Comparison of ENCODE assay signal across 1 fruit fly cellular context in genomic region chrX:11379139-11379538, dm6.
TF ChIP-seq lines count a peak whose summit lies in the region.

No protein-coding gene starts in this region.

TF ChIP-seq in whole organism, embryonic, 481 proteins besides CTCF, POLR2A, EP300 and RAD21 (continued from another document):
- TF ChIP-seq bigmax (GFP tag; optimal IDR thresholded peaks at IDR 0.05; lab: Kevin White, UChicago) (no peak), CG34422 (GFP tag; IDR thresholded peaks at IDR 0.05; lab: Robert Waterston, UW) (0 out of 3 replicates have a peak, but pooled peaks have one; percentile 42), bcd (GFP tag; optimal IDR thresholded peaks at IDR 0.05; lab: Kevin White, UChicago) (no peak), HmgZ (tag; optimal IDR thresholded peaks at IDR 0.05; lab: Kevin White, UChicago) (peak; percentile 35), stwl (tag; optimal IDR thresholded peaks at IDR 0.05; lab: Kevin White, UChicago) (no peak), nerfin-2 (GFP tag; IDR thresholded peaks at IDR 0.05; lab: Robert Waterston, UW; ENCODE audit: partially characterized antibody) (no peak), peb (GFP tag; IDR thresholded peaks at IDR 0.05; lab: Robert Waterston, UW) (peak; percentile 19; the same call in 1 of the 2 replicates), Neu2 (GFP tag; optimal IDR thresholded peaks at IDR 0.05; lab: Kevin White, UChicago; ENCODE audit: borderline replicate concordance) (no peak), CG8765 (GFP tag; IDR thresholded peaks at IDR 0.05; lab: Robert Waterston, UW) (no peak), phol (tag; optimal IDR thresholded peaks at IDR 0.05; lab: Kevin White, UChicago) (peak; percentile 24), so (GFP tag; IDR thresholded peaks at IDR 0.05; lab: Robert Waterston, UW) (peak; percentile 23; the same call in 1 of the 3 replicates), CG32772 (GFP tag; IDR thresholded peaks at IDR 0.05; lab: Robert Waterston, UW) (peak; percentile 39; the same call in 1 of the 2 replicates), CG16779 (GFP tag; IDR thresholded peaks at IDR 0.05; lab: Robert Waterston, UW) (no peak), CG12071 (GFP tag; optimal IDR thresholded peaks at IDR 0.05; lab: Kevin White, UChicago) (peak; percentile 39), CG43689 (GFP tag; IDR thresholded peaks at IDR 0.05; lab: Robert Waterston, UW) (no peak), CG12769 (tag; optimal IDR thresholded peaks at IDR 0.05; lab: Kevin White, UChicago) (peak; percentile 80), MESR4 (GFP tag; optimal IDR thresholded peaks at IDR 0.05; lab: Kevin White, UChicago) (no peak), pan (optimal IDR thresholded peaks at IDR 0.05; lab: Kevin White, UChicago) (no peak), pan (GFP tag; optimal IDR thresholded peaks at IDR 0.05 in 1 of 2, IDR thresholded peaks at IDR 0.05 in 1 of 2) (peak in 1 of 2 experiments; percentile 58), Asciz (GFP tag; optimal IDR thresholded peaks at IDR 0.05; lab: Kevin White, UChicago) (peak; percentile 15), Fer2 (tag; optimal IDR thresholded peaks at IDR 0.05; lab: Kevin White, UChicago) (peak; percentile 29), run (tag; optimal IDR thresholded peaks at IDR 0.05; lab: Kevin White, UChicago) (no peak), CG14667 (GFP tag; IDR thresholded peaks at IDR 0.05; lab: Robert Waterston, UW) (peak; percentile 29; the same call in 1 of the 2 replicates), dysf (GFP tag; IDR thresholded peaks at IDR 0.05; lab: Robert Waterston, UW) (peak; percentile 70), emc (GFP tag; optimal IDR thresholded peaks at IDR 0.05; lab: Kevin White, UChicago) (no peak), CG12942 (GFP tag; optimal IDR thresholded peaks at IDR 0.05; lab: Kevin White, UChicago) (no peak), Oaz (GFP tag; IDR thresholded peaks at IDR 0.05; lab: Robert Waterston, UW) (peak; percentile 40; the same call in 1 of the 2 replicates), CG31441 (GFP tag; IDR thresholded peaks at IDR 0.05; lab: Robert Waterston, UW) (peak; percentile 27; the same call in 1 of the 2 replicates), fd96Cb (tag; optimal IDR thresholded peaks at IDR 0.05; lab: Kevin White, UChicago) (peak; percentile 37), tll (GFP tag; optimal IDR thresholded peaks at IDR 0.05; lab: Kevin White, UChicago) (no peak), CG17568 (GFP tag; optimal IDR thresholded peaks at IDR 0.05; lab: Kevin White, UChicago) (no peak), Hsf (GFP tag; optimal IDR thresholded peaks at IDR 0.05; lab: Kevin White, UChicago) (peak; percentile 16)
